Worm (Caenorhabditis elegans): Measurements from ENCODE around the gene pcyt-2.2.
A peak's percentile ranks its signal among the peaks of the same experiment; 100 is the strongest.

pcyt-2.2 gene

DNA sequence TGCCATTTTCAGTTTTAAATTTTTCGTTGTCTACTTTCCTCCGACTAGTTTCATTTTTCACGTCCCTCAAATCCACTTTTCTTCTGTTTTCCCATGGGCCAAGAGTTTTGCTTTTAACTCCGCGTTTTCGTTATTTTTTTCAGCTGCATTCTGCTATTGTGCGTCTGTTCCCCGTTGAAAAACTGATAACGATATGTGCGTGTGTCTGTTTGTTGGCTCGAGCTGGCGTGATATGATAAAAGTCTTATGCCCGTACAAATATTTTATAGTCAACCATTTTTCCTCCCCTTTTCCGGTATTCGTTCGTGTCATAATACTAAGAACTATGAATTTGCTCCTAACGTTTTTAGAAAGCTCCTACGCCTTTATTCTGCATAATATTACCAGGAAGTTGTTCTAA is 17.7 kb downstream of the pcyt-2.2 start:
- TF ChIP-seq madf-8 (GFP tag; conservative IDR thresholded peaks at IDR 0.05) (no peak), nhr-80 (tag; optimal IDR thresholded peaks at IDR 0.05) (peak; percentile 77)

DNA sequence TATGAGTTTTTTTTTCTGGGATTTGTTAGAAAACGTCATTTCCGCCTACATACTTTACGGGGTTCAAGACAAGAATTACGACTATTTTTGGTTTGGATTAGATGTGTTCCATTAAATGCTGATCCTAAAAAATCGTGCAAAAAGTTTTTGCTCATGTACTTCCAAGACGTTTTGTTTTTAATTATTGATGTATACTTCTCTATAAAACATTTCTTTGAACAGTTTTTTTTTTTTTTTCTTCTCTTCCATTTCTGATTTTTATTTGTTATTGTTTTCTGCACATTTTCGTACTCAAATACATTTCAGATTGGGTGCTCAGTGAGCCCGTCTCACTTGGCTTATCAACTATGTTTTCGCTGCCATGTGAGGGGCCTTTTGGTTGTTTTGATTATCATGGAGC is 18.9 kb downstream of the pcyt-2.2 start, which contains the start of gene C39D10.11:
Gene C39D10.11, plus strand, starts transcription at position 301 of the 400 bp plus-strand sequence.
- TF ChIP-seq F49E8.2 (tag; optimal IDR thresholded peaks at IDR 0.05; ENCODE audit: insufficient read depth) (no peak), dpff-1 (tag; optimal IDR thresholded peaks at IDR 0.05) (no peak), let-526 (GFP tag; IDR thresholded peaks at IDR 0.05) (no peak), aptf-3 (GFP tag; IDR thresholded peaks at IDR 0.05) (no peak), C17E4.6 (GFP tag; IDR thresholded peaks at IDR 0.05) (no peak), sea-2 (GFP tag; IDR thresholded peaks at IDR 0.05) (no peak), snpc-1.1 (tag; optimal IDR thresholded peaks at IDR 0.05; ENCODE audit: insufficient read depth) (no peak), ceh-79 (tag; optimal IDR thresholded peaks at IDR 0.05) (no peak), attf-5 (GFP tag; optimal IDR thresholded peaks at IDR 0.05) (no peak)

- TF ChIP-seq madf-6 (GFP tag; IDR thresholded peaks at IDR 0.05) = 0 out of 2 replicates have a peak, but pooled peaks have one; percentile 26
- TF ChIP-seq rpc-1 (optimal IDR thresholded peaks at IDR 0.05) = peak; percentile 81
- TF ChIP-seq rpc-1 (tag; optimal IDR thresholded peaks at IDR 0.05) = peak; percentile 92
- TF ChIP-seq dox-1 (GFP tag; IDR thresholded peaks at IDR 0.05) = peak; percentile 28; the same call in 1 of the 2 replicates
- TF ChIP-seq mxl-1 (tag; optimal IDR thresholded peaks at IDR 0.05) = peak; percentile 15
- no peak for TF ChIP-seq aptf-3 (GFP tag; IDR thresholded peaks at IDR 0.05)
- peak; percentile 26 for TF ChIP-seq mes-4 (tag; optimal IDR thresholded peaks at IDR 0.05)
- 0 out of 2 replicates have a peak, but pooled peaks have one; percentile 55 for TF ChIP-seq Y56A3A.18 (GFP tag; IDR thresholded peaks at IDR 0.05)
- TF ChIP-seq D2030.7 (GFP tag; IDR thresholded peaks at IDR 0.05) = peak; percentile 64
- peak; percentile 91 for TF ChIP-seq tbp1 (GFP tag; optimal IDR thresholded peaks at IDR 0.05)
- no peak for TF ChIP-seq ceh-58 (GFP tag; IDR thresholded peaks at IDR 0.05)
- no peak for TF ChIP-seq lir-1 (GFP tag; conservative IDR thresholded peaks at IDR 0.05)
- no peak for TF ChIP-seq F37B4.10 (GFP tag; IDR thresholded peaks at IDR 0.05)
- TF ChIP-seq ZK185.1 (tag; optimal IDR thresholded peaks at IDR 0.05; ENCODE audit: poor library complexity, severe bottlenecking) = peak; percentile 58
- peak; percentile 75 for TF ChIP-seq snpc-4 (GFP tag; optimal IDR thresholded peaks at IDR 0.05)
- TF ChIP-seq snpc-4 (tag; optimal IDR thresholded peaks at IDR 0.05) = peak in 1 of 4 experiments; percentile 67
- peak; percentile 21 for TF ChIP-seq madf-10 (tag; optimal IDR thresholded peaks at IDR 0.05)
- TF ChIP-seq mcd-1 (GFP tag; IDR thresholded peaks at IDR 0.05) = no peak
- TF ChIP-seq ztf-28 (GFP tag; IDR thresholded peaks at IDR 0.05) = no peak
- 0 out of 2 replicates have a peak, but pooled peaks have one; percentile 15 for TF ChIP-seq rcor-1 (GFP tag; IDR thresholded peaks at IDR 0.05)
- peak; percentile 8 for TF ChIP-seq lin-40 (tag; optimal IDR thresholded peaks at IDR 0.05)
- peak; percentile 19; the same call in 1 of the 2 replicates for TF ChIP-seq attf-6 (GFP tag; IDR thresholded peaks at IDR 0.05)
- peak; percentile 71 for TF ChIP-seq nhr-90 (tag; optimal IDR thresholded peaks at IDR 0.05)
- TF ChIP-seq B0035.1 (tag; optimal IDR thresholded peaks at IDR 0.05) = no peak
- no peak for TF ChIP-seq ccch-3 (GFP tag; optimal IDR thresholded peaks at IDR 0.05)
- peak; percentile 9 for TF ChIP-seq F22D6.2 (tag; optimal IDR thresholded peaks at IDR 0.05)
- no peak for TF ChIP-seq madf-8 (GFP tag; conservative IDR thresholded peaks at IDR 0.05)
- TF ChIP-seq sea-2 (GFP tag; IDR thresholded peaks at IDR 0.05) = no peak
- TF ChIP-seq ztf-18 (tag; optimal IDR thresholded peaks at IDR 0.05) = peak; percentile 34
- no peak for TF ChIP-seq hlh-26 (GFP tag; conservative IDR thresholded peaks at IDR 0.05)
- TF ChIP-seq hmg-1.2 (GFP tag; IDR thresholded peaks at IDR 0.05) = peak; percentile 47
- TF ChIP-seq ceh-40 (GFP tag; IDR thresholded peaks at IDR 0.05) = 0 out of 2 replicates have a peak, but pooled peaks have one; percentile 47
- TF ChIP-seq pbrm-1 (GFP tag; IDR thresholded peaks at IDR 0.05) = peak; percentile 24; the same call in 1 of the 2 replicates
- no peak for TF ChIP-seq ama-1 (optimal IDR thresholded peaks at IDR 0.05)
- peak in 1 of 2 experiments; percentile 87 for TF ChIP-seq ama-1 (GFP tag; optimal IDR thresholded peaks at IDR 0.05)
- TF ChIP-seq him-1 (tag; optimal IDR thresholded peaks at IDR 0.05) = peak; percentile 76
- TF ChIP-seq rec-8 (tag; optimal IDR thresholded peaks at IDR 0.05) = peak; percentile 9 to 13
- peak; percentile 12 for TF ChIP-seq snpc-1.1 (tag; optimal IDR thresholded peaks at IDR 0.05; ENCODE audit: insufficient read depth)
These were observed 22.4 kb downstream of the pcyt-2.2 start, which contains the start of gene C39D10.1 for ce11 chrX:7906430-7907014. C39D10.1 (plus strand) TSS chrX:7906964.

Data from whole organism, young adult.